Worm (Caenorhabditis elegans): ENCODE data around the gene gpb-1.

DNA sequence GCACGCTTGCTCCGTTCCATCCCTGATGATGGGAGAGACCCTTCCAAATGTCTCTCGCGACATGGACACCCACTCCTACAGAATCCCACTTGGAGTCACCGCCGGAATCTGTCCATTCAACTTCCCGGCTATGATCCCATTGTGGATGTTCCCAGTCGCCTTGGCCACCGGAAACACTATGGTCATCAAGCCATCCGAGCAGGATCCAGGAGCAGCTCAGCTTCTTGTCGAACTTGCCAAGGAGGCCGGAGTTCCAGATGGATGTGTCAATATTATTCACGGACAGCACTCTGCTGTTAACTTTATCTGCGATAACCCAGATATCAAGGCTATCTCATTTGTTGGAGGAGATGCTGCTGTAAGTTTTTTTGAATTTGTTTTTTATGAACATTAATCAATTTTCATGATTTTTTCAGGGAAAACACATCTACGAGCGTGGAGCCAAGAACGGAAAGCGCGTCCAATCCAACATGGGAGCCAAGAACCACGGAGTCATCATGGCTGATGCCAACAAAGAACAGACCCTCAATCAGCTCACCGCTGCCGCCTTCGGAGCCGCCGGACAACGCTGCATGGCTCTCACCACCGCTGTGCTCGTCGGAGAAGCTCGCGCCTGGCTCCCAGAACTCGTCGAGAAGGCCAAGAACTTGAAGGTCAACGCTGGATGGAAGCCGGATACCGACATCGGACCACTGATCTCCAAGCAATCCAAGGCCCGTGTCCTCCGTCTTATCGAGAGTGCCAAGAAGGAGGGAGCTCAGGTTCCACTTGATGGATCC is 18.5 kb downstream of the gpb-1 start:
- TF ChIP-seq tbx-37 (GFP tag; conservative IDR thresholded peaks at IDR 0.05) (no peak), hnd-1 (tag; optimal IDR thresholded peaks at IDR 0.05) (no peak), sea-1 (GFP tag; conservative IDR thresholded peaks at IDR 0.05) (no peak), flt-1 (GFP tag; IDR thresholded peaks at IDR 0.05) (no peak), ama-1 (optimal IDR thresholded peaks at IDR 0.05) (no peak)

All from whole organism, early embryonic.